Worm (Caenorhabditis elegans): ENCODE results near the gene twk-49.

twk-49 gene

DNA sequence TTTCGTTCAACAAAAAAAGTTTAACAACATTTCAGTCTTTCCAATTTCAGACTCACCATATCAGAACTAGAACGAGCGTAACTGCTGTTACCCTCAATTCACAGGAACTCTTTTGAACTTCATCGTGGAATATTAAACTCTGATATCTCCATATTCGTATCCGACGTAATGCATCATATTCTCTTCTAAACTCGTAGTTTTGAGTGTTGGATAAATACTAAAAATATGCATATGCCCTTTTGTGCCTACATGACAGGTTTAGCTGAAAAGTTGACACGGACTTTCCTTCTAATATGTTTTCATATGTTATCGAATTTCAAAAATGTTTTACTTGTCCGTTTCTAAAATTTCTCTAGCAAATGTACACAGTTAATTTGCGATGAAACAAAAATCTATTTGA lies at the start of gene twk-49:
Gene twk-49 (minus strand): TSS at position 101 of the 400 bp plus-strand sequence.
- TF ChIP-seq scrt-1 (GFP tag; IDR thresholded peaks at IDR 0.05) (no peak), hmg-4 (GFP tag; optimal IDR thresholded peaks at IDR 0.05) (no peak), pes-1 (GFP tag; IDR thresholded peaks at IDR 0.05) (no peak)

DNA sequence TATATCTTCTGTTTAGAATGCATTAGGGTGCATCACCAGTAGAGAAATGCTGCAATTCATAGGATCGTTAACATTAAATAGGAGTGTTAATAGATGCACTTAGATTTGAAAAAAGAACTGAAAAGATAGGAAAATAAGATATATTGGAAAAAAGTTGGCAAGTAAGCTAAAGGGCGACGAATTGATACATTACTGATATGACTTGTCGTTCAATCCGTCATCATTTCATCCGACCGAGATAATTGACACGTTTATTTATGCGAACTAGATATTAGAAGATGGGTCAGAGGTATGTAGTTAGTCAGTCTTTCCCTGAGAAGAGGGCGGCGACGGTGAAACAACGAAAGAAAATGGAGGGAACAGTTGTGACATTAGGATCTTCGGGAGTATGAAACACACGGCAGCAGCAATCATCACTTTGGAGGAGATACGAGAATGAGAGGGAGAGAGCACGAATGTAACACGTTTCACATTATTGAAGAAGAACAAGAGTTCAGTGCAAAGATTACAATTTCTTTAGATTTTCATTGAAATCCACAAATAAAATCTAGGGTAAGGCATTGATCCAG lies 46.0 kb upstream of the twk-49 start, which contains the start of gene lron-15:
Gene lron-15 (minus strand): TSS at position 51 of the 569 bp plus-strand sequence.
- no peak for TF ChIP-seq sea-1 (GFP tag; conservative IDR thresholded peaks at IDR 0.05)
- no peak for TF ChIP-seq ceh-13 (GFP tag; optimal IDR thresholded peaks at IDR 0.05)
- no peak for TF ChIP-seq scrt-1 (GFP tag; IDR thresholded peaks at IDR 0.05)
- no peak for TF ChIP-seq hmbx-1 (tag; optimal IDR thresholded peaks at IDR 0.05)
- TF ChIP-seq hmg-4 (GFP tag; optimal IDR thresholded peaks at IDR 0.05): no peak
- no peak for TF ChIP-seq pes-1 (GFP tag; IDR thresholded peaks at IDR 0.05)
- no peak for TF ChIP-seq B0310.2 (tag; optimal IDR thresholded peaks at IDR 0.05)
- no peak for TF ChIP-seq ama-1 (optimal IDR thresholded peaks at IDR 0.05)
- no peak for TF ChIP-seq F13C5.2 (tag; optimal IDR thresholded peaks at IDR 0.05)
- no peak for TF ChIP-seq ceh-36 (tag; optimal IDR thresholded peaks at IDR 0.05)
- TF ChIP-seq tbx-37 (GFP tag; conservative IDR thresholded peaks at IDR 0.05): no peak
- no peak for TF ChIP-seq tra-4 (tag; optimal IDR thresholded peaks at IDR 0.05)
- TF ChIP-seq tbx-11 (GFP tag; IDR thresholded peaks at IDR 0.05): no peak
- TF ChIP-seq flt-1 (GFP tag; IDR thresholded peaks at IDR 0.05): no peak
- no peak for TF ChIP-seq ets-7 (tag; optimal IDR thresholded peaks at IDR 0.05)
- TF ChIP-seq aly-1 (tag; optimal IDR thresholded peaks at IDR 0.05): no peak
- TF ChIP-seq hnd-1 (tag; optimal IDR thresholded peaks at IDR 0.05): no peak

DNA sequence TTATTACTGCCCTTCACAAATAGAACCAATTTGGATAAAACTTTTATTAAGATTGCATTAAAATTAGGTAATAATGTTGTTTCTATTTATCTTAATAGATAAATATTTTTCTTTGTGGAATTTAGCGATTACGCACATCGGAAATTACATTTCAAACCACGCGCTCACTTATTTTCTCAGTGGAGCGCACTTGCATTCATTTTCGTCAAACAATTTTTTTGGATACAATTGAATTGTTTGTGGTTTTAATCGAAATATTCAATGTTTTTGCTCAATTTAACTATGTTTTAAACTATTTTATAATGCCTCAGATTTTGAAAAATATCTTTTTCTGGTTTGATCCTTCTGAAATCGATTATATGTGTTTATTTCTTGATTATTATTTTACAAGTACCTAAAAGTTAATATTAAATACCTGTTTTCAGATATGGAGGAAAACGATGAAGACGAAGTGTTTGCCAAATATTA lies 37.0 kb upstream of the twk-49 start, which contains the start of gene utp-20:
Gene utp-20 (plus strand): TSS at position 418 of the 468 bp plus-strand sequence.
- TF ChIP-seq F13C5.2 (tag; optimal IDR thresholded peaks at IDR 0.05): peak; percentile 5
- TF ChIP-seq pes-1 (GFP tag; IDR thresholded peaks at IDR 0.05): no peak
- no peak for TF ChIP-seq flt-1 (GFP tag; IDR thresholded peaks at IDR 0.05)

DNA sequence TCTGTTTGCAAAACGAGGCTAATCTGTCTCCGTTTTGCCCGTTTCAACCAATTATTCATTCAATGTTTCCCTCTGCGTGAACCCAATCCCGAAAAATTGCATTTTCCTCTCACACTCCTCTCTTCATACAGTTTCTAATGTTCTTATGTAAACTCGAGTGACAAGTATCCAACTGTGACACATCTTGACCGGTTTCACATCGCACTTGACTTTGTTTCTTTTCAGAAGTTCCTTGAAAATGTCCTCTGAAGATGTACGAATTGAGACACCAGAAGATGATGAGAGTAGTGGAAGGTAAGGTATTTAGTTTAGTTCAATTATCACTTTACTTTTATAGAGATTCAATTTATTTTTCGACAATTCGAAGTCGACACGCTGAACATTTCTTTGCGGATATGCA lies 33.0 kb upstream of the twk-49 start, which contains the start of gene abcx-1:
Gene abcx-1 (plus strand): TSS at position 224 of the 400 bp plus-strand sequence.
- TF ChIP-seq tra-4 (tag; optimal IDR thresholded peaks at IDR 0.05): no peak
- no peak for TF ChIP-seq pes-1 (GFP tag; IDR thresholded peaks at IDR 0.05)
- no peak for TF ChIP-seq hmg-4 (GFP tag; optimal IDR thresholded peaks at IDR 0.05)
- TF ChIP-seq hmbx-1 (tag; optimal IDR thresholded peaks at IDR 0.05): no peak
- TF ChIP-seq scrt-1 (GFP tag; IDR thresholded peaks at IDR 0.05): no peak
- no peak for TF ChIP-seq ama-1 (optimal IDR thresholded peaks at IDR 0.05)
- TF ChIP-seq tbx-37 (GFP tag; conservative IDR thresholded peaks at IDR 0.05): no peak
- no peak for TF ChIP-seq F13C5.2 (tag; optimal IDR thresholded peaks at IDR 0.05)
- TF ChIP-seq aly-1 (tag; optimal IDR thresholded peaks at IDR 0.05): no peak
- TF ChIP-seq tbx-11 (GFP tag; IDR thresholded peaks at IDR 0.05): no peak
- TF ChIP-seq ceh-36 (tag; optimal IDR thresholded peaks at IDR 0.05): no peak
- TF ChIP-seq flt-1 (GFP tag; IDR thresholded peaks at IDR 0.05): no peak
- TF ChIP-seq ceh-13 (GFP tag; optimal IDR thresholded peaks at IDR 0.05): no peak
- TF ChIP-seq sea-1 (GFP tag; conservative IDR thresholded peaks at IDR 0.05): no peak

DNA sequence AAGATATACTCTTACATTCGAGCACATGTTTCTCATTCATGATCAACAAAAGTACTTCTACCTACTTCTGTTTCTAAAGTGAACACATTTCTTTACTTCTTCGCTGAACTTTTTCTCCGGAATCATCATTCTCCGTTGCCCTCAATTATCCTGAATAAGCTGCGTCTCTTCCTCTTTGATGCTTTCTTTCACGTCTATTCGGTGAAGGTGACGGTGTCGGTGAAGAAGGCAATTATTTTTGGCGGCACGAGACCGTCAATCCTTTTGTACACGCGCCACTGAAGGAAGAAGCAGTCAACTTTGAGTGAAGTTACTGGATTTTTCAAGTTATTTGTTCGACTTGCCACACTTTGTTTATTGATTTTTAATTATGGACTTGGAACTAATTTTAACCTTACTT lies 32.6 kb upstream of the twk-49 start, which contains the start of gene abch-1:
Gene abch-1 (minus strand): TSS at position 101 of the 400 bp plus-strand sequence.
- TF ChIP-seq ceh-36 (tag; optimal IDR thresholded peaks at IDR 0.05) (no peak), aly-1 (tag; optimal IDR thresholded peaks at IDR 0.05) (no peak), hmg-4 (GFP tag; optimal IDR thresholded peaks at IDR 0.05) (no peak), sea-1 (GFP tag; conservative IDR thresholded peaks at IDR 0.05) (no peak), ets-7 (tag; optimal IDR thresholded peaks at IDR 0.05) (no peak), ceh-13 (GFP tag; optimal IDR thresholded peaks at IDR 0.05) (no peak), ama-1 (optimal IDR thresholded peaks at IDR 0.05) (no peak), B0310.2 (tag; optimal IDR thresholded peaks at IDR 0.05) (no peak), tbx-37 (GFP tag; conservative IDR thresholded peaks at IDR 0.05) (no peak), tra-4 (tag; optimal IDR thresholded peaks at IDR 0.05) (no peak), hnd-1 (tag; optimal IDR thresholded peaks at IDR 0.05) (no peak)

DNA sequence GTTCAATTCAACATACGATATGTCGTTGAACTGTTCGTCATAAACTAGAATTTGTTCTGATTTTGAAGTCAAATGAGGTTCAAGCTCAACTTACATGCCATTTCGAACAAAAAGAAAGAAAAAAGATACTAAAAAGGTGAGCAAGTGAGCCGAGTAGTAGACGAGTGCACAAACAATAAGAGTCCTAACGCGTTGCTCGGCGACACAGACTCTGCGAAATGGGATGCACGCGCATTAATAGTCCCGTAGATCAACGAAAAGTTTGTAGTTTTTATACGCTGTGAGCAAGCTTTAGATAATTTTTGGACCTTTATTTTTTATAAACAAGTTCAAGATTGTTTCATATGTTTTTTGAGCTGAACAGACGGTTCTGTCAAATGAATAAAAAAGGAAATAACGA lies 29.7 kb upstream of the twk-49 start, which contains the start of gene C56E6.4:
Gene C56E6.4 (minus strand): TSS at position 101 of the 400 bp plus-strand sequence.
- no peak for TF ChIP-seq sea-1 (GFP tag; conservative IDR thresholded peaks at IDR 0.05)
- no peak for TF ChIP-seq F13C5.2 (tag; optimal IDR thresholded peaks at IDR 0.05)
- TF ChIP-seq ceh-13 (GFP tag; optimal IDR thresholded peaks at IDR 0.05): no peak
- no peak for TF ChIP-seq tbx-11 (GFP tag; IDR thresholded peaks at IDR 0.05)
- TF ChIP-seq tbx-37 (GFP tag; conservative IDR thresholded peaks at IDR 0.05): no peak
- no peak for TF ChIP-seq hmbx-1 (tag; optimal IDR thresholded peaks at IDR 0.05)
- TF ChIP-seq aly-1 (tag; optimal IDR thresholded peaks at IDR 0.05): no peak
- TF ChIP-seq ceh-36 (tag; optimal IDR thresholded peaks at IDR 0.05): no peak
- no peak for TF ChIP-seq ets-7 (tag; optimal IDR thresholded peaks at IDR 0.05)
- no peak for TF ChIP-seq scrt-1 (GFP tag; IDR thresholded peaks at IDR 0.05)
- TF ChIP-seq ama-1 (optimal IDR thresholded peaks at IDR 0.05): no peak
- no peak for TF ChIP-seq flt-1 (GFP tag; IDR thresholded peaks at IDR 0.05)
- no peak for TF ChIP-seq hnd-1 (tag; optimal IDR thresholded peaks at IDR 0.05)
- TF ChIP-seq hmg-4 (GFP tag; optimal IDR thresholded peaks at IDR 0.05): no peak
- no peak for TF ChIP-seq pes-1 (GFP tag; IDR thresholded peaks at IDR 0.05)

- TF ChIP-seq sea-1 (GFP tag; conservative IDR thresholded peaks at IDR 0.05) (no peak), B0310.2 (tag; optimal IDR thresholded peaks at IDR 0.05) (no peak)
Measured at ce11 chrII:6526136-6526684, 27.2 kb upstream of the twk-49 start.
